Worm (Caenorhabditis elegans) whole organism, midembryonic: Measurements from ENCODE around the gene cdc-37.

Experiments
- T22C8.4 ChIP-seq: fragments of 200-800 bp; sonication (Bioruptor generic); IDR thresholded peaks from 2 replicates; pipeline ENCODE4 v1.3.6; 2022; ENCODE audit warnings: missing genetic modification characterization, missing compliant biosample characterization
- ref-1 ChIP-seq: fragments of 200-800 bp; sonication (Bioruptor generic); conservative IDR thresholded peaks from 2 replicates; pipeline ENCODE4 v1.3.6; 2022; ENCODE audit warnings: missing genetic modification reagents, missing genetic modification characterization, missing compliant biosample characterization

DNA sequence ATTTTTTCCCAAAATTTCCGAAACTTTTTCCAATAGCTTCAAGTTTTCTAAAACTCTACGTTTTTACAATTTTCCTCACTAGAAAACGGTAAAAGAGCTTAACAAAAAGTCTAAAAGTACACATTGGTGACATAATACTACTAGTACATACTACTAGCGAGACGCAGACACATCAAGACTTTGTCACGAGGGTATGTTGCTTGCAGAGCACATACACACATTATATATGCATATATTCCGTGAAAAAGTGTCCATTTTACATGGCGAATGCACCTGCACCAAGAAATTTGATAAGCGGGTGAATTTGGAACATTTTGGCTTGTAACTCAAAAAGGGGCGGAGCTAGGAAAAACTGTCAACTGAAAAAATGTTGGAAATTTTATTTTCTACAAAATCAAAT, 20.9 kb upstream of the cdc-37 start:
- TF ChIP-seq ref-1 (GFP tag; lab: Robert Waterston, UW) (no peak), T22C8.4 (GFP tag; lab: Robert Waterston, UW) (no peak)
